Fruit fly (Drosophila melanogaster): ENCODE results near the gene Adk1.

- TF ChIP-seq psq (GFP tag; optimal IDR thresholded peaks at IDR 0.05) (no peak), Rx (GFP tag; IDR thresholded peaks at IDR 0.05) (no peak), tio (GFP tag; optimal IDR thresholded peaks at IDR 0.05) (no peak), usp (GFP tag; optimal IDR thresholded peaks at IDR 0.05) (no peak), insv (GFP tag; optimal IDR thresholded peaks at IDR 0.05) (no peak), pita (GFP tag; optimal IDR thresholded peaks at IDR 0.05) (no peak), CG4730 (GFP tag; IDR thresholded peaks at IDR 0.05) (no peak), CG15073 (GFP tag; optimal IDR thresholded peaks at IDR 0.05) (no peak), Usf (GFP tag; optimal IDR thresholded peaks at IDR 0.05) (no peak), CG14965 (GFP tag; optimal IDR thresholded peaks at IDR 0.05; ENCODE audit: borderline replicate concordance) (no peak), eve (GFP tag; optimal IDR thresholded peaks at IDR 0.05) (no peak)
Observed at dm6 chr3R:12239166-12239565, 41.4 kb downstream of the Adk1 start, which contains the start of gene Cyp313a3.

Measured in whole organism, embryonic.